Worm (Caenorhabditis elegans): ENCODE results near the gene C18E9.9.

- TF ChIP-seq nhr-10 (tag; optimal IDR thresholded peaks at IDR 0.05): no peak
- TF ChIP-seq lin-15B (tag; optimal IDR thresholded peaks at IDR 0.05): no peak
- no peak for TF ChIP-seq nhr-237 (tag; optimal IDR thresholded peaks at IDR 0.05)
- no peak for TF ChIP-seq mep-1 (tag; optimal IDR thresholded peaks at IDR 0.05)
- no peak for TF ChIP-seq zip-2 (tag; optimal IDR thresholded peaks at IDR 0.05)
- TF ChIP-seq snpc-4 (tag; optimal IDR thresholded peaks at IDR 0.05): no peak
- TF ChIP-seq nhr-28 (tag; optimal IDR thresholded peaks at IDR 0.05): no peak
- no peak for TF ChIP-seq ZK337.2 (GFP tag; IDR thresholded peaks at IDR 0.05)
- no peak for TF ChIP-seq egl-27 (tag; optimal IDR thresholded peaks at IDR 0.05)
- TF ChIP-seq lsy-2 (tag; optimal IDR thresholded peaks at IDR 0.05): no peak
- no peak for TF ChIP-seq mxl-3 (GFP tag; optimal IDR thresholded peaks at IDR 0.05)
- TF ChIP-seq daf-8 (GFP tag; IDR thresholded peaks at IDR 0.05): no peak
- TF ChIP-seq fos-1 (tag; optimal IDR thresholded peaks at IDR 0.05): no peak
Observed at ce11 chrII:8947391-8947790, 42.0 kb downstream of the C18E9.9 start, which contains the start of gene cutl-15.
